Worm (Caenorhabditis elegans): ENCODE data around the gene fre-1.

- TF ChIP-seq pqm-1 (tag; optimal IDR thresholded peaks at IDR 0.05) (no peak), lin-35 (GFP tag; optimal IDR thresholded peaks at IDR 0.05) (no peak), aha-1 (tag; optimal IDR thresholded peaks at IDR 0.05) (no peak), nhr-11 (tag; optimal IDR thresholded peaks at IDR 0.05) (no peak), ceh-90 (tag; optimal IDR thresholded peaks at IDR 0.05) (no peak), nhr-12 (tag; optimal IDR thresholded peaks at IDR 0.05) (no peak), nhr-76 (tag; optimal IDR thresholded peaks at IDR 0.05) (no peak), ceh-63 (GFP tag; optimal IDR thresholded peaks at IDR 0.05) (no peak)
Observed at ce11 chrV:20059370-20059769, 28.2 kb downstream of the fre-1 start.
